Worm (Caenorhabditis elegans) whole organism, L2 larva: Measurements from ENCODE around the gene F45E1.1.

Experiments used
- C34F6.9 ChIP-seq: fragments of 150-350 bp; optimal IDR thresholded peaks from 2 replicates; lab custom pipeline; 2014; ENCODE audit warnings: missing biosample characterization, missing genetic modification characterization
- F13H6.1 ChIP-seq: sonication (generic microtip); optimal IDR thresholded peaks from 2 replicates; lab custom pipeline; 2016; ENCODE audit warnings: missing genetic modification characterization, missing compliant biosample characterization
- R02D3.7 ChIP-seq: fragments of 150-350 bp; optimal IDR thresholded peaks from 2 replicates; lab custom pipeline; 2014; ENCODE audit warnings: missing biosample characterization, missing genetic modification characterization
- Y55F3AM.14 ChIP-seq: fragments of 200-800 bp; sonication (Bioruptor generic); optimal IDR thresholded peaks from 2 replicates; lab custom pipeline; 2018; ENCODE audit warnings: mild to moderate bottlenecking, missing genetic modification characterization, missing compliant biosample characterization
- ZK546.5 ChIP-seq: sonication (generic microtip); optimal IDR thresholded peaks from 2 replicates; lab custom pipeline; 2017; ENCODE audit warnings: missing biosample characterization, missing genetic modification characterization
- alr-1 ChIP-seq: fragments of 150-350 bp; optimal IDR thresholded peaks from 2 replicates; lab custom pipeline; 2014; ENCODE audit warnings: missing biosample characterization, missing genetic modification characterization
- aly-2 ChIP-seq: fragments of 150-350 bp; optimal IDR thresholded peaks from 2 replicates; lab custom pipeline; 2014; ENCODE audit warnings: missing biosample characterization, missing genetic modification characterization
- ama-1 ChIP-seq: fragments of 150-350 bp; optimal IDR thresholded peaks from 2 replicates; lab custom pipeline; 2018; ENCODE audit warnings: inconsistent platforms
- blmp-1 ChIP-seq: sonication (generic microtip); optimal IDR thresholded peaks from 2 replicates; lab custom pipeline; 2017; ENCODE audit warnings: missing genetic modification characterization, mild to moderate bottlenecking, missing compliant biosample characterization, antibody characterized with exemption, moderate library complexity; ENCODE audit not compliant: insufficient read depth
- ceh-16 ChIP-seq: fragments of 150-350 bp; optimal IDR thresholded peaks from 2 replicates; lab custom pipeline; 2014; ENCODE audit warnings: missing biosample characterization, missing genetic modification characterization
- ceh-82 ChIP-seq: fragments of 150-350 bp; optimal IDR thresholded peaks from 2 replicates; lab custom pipeline; 2014; ENCODE audit warnings: missing biosample characterization, missing genetic modification characterization
- crh-2 ChIP-seq: sonication (generic microtip); optimal IDR thresholded peaks from 2 replicates; lab custom pipeline; 2017; ENCODE audit warnings: missing biosample characterization, missing genetic modification characterization
- dmd-4 ChIP-seq: sonication (generic microtip); optimal IDR thresholded peaks from 2 replicates; lab custom pipeline; 2017; ENCODE audit warnings: missing biosample characterization, missing genetic modification characterization
- egl-27 ChIP-seq: sonication (generic microtip); optimal IDR thresholded peaks from 3 replicates; lab custom pipeline; 2017; ENCODE audit warnings: missing biosample characterization, missing genetic modification reagents, missing genetic modification characterization
- elt-1 ChIP-seq: fragments of 150-350 bp; optimal IDR thresholded peaks from 2 replicates; lab custom pipeline; 2014; ENCODE audit warnings: missing biosample characterization, missing genetic modification characterization
- fos-1 ChIP-seq: fragments of 150-350 bp; optimal IDR thresholded peaks from 2 replicates; lab custom pipeline; 2014; ENCODE audit warnings: missing biosample characterization, missing genetic modification characterization
- gmeb-1 ChIP-seq: fragments of 150-350 bp; optimal IDR thresholded peaks from 2 replicates; lab custom pipeline; 2014; ENCODE audit warnings: missing biosample characterization, missing genetic modification characterization
- lin-11 ChIP-seq: fragments of 150-350 bp; sonication (generic microtip); optimal IDR thresholded peaks from 2 replicates; lab custom pipeline; 2014; ENCODE audit warnings: missing biosample characterization, missing genetic modification characterization, inconsistent platforms, mixed read lengths
- lin-13 ChIP-seq: fragments of 150-350 bp; optimal IDR thresholded peaks from 2 replicates; lab custom pipeline; 2014; ENCODE audit warnings: missing biosample characterization, missing genetic modification reagents, missing genetic modification characterization
- lin-39 ChIP-seq: fragments of 150-350 bp; optimal IDR thresholded peaks from 2 replicates; lab custom pipeline; 2014; ENCODE audit warnings: missing biosample characterization, missing genetic modification reagents, missing genetic modification characterization
- lsy-2 ChIP-seq, 2 experiments: fragments of 150-350 bp in 1 of 2; sonication (generic microtip) in 1 of 2; optimal IDR thresholded peaks; 2 replicates each; lab custom pipeline; 2014 to 2017; ENCODE audit warnings: missing biosample characterization in 2 of 2, missing genetic modification characterization in 2 of 2
- mab-5 ChIP-seq: fragments of 150-350 bp; optimal IDR thresholded peaks from 2 replicates; lab custom pipeline; 2014; ENCODE audit warnings: missing biosample characterization, missing genetic modification characterization
- mbf-1 ChIP-seq: sonication (generic microtip); optimal IDR thresholded peaks from 2 replicates; lab custom pipeline; 2017; ENCODE audit warnings: missing biosample characterization, missing genetic modification characterization
- mdl-1 ChIP-seq, 2 experiments: fragments of 150-350 bp in 1 of 2; sonication (generic microtip) in 1 of 2; optimal IDR thresholded peaks; 2 replicates each; lab custom pipeline; 2017; ENCODE audit warnings: missing biosample characterization in 2 of 2, missing genetic modification characterization in 2 of 2
- nhr-10 ChIP-seq: sonication (generic microtip); optimal IDR thresholded peaks from 2 replicates; lab custom pipeline; 2017; ENCODE audit warnings: missing biosample characterization, missing genetic modification characterization
- nhr-11 ChIP-seq: fragments of 150-350 bp; optimal IDR thresholded peaks from 2 replicates; lab custom pipeline; 2014; ENCODE audit warnings: missing biosample characterization, missing genetic modification characterization
- nhr-12 ChIP-seq: fragments of 150-350 bp; optimal IDR thresholded peaks from 2 replicates; lab custom pipeline; 2014; ENCODE audit warnings: missing biosample characterization, missing genetic modification characterization
- nhr-129 ChIP-seq: fragments of 150-350 bp; optimal IDR thresholded peaks from 2 replicates; lab custom pipeline; 2014; ENCODE audit warnings: missing biosample characterization, missing genetic modification characterization
- nhr-21 ChIP-seq: fragments of 150-350 bp; optimal IDR thresholded peaks from 2 replicates; lab custom pipeline; 2014; ENCODE audit warnings: missing biosample characterization, missing genetic modification characterization
- nhr-237 ChIP-seq: fragments of 150-350 bp; optimal IDR thresholded peaks from 2 replicates; lab custom pipeline; 2014; ENCODE audit warnings: missing biosample characterization, missing genetic modification characterization
- nhr-25 ChIP-seq: fragments of 150-350 bp; sonication (generic microtip); optimal IDR thresholded peaks from 3 replicates; lab custom pipeline; 2014; ENCODE audit warnings: missing biosample characterization, missing genetic modification characterization
- nhr-6 ChIP-seq: fragments of 150-350 bp; optimal IDR thresholded peaks from 2 replicates; lab custom pipeline; 2014; ENCODE audit warnings: missing biosample characterization, missing genetic modification characterization
- nhr-77 ChIP-seq: fragments of 150-350 bp; optimal IDR thresholded peaks from 2 replicates; lab custom pipeline; 2014; ENCODE audit warnings: missing biosample characterization, missing genetic modification characterization
- peb-1 ChIP-seq: fragments of 150-350 bp; optimal IDR thresholded peaks from 2 replicates; lab custom pipeline; 2014; ENCODE audit warnings: missing biosample characterization, missing genetic modification characterization
- sem-4 ChIP-seq: fragments of 150-350 bp; optimal IDR thresholded peaks from 2 replicates; lab custom pipeline; 2014; ENCODE audit warnings: missing biosample characterization, missing genetic modification reagents, missing genetic modification characterization
- skn-1 ChIP-seq: sonication (generic microtip); optimal IDR thresholded peaks from 2 replicates; lab custom pipeline; 2017; ENCODE audit warnings: missing biosample characterization, missing genetic modification characterization
- sma-3 ChIP-seq: sonication (generic microtip); optimal IDR thresholded peaks from 2 replicates; lab custom pipeline; 2016; ENCODE audit warnings: missing genetic modification reagents, missing genetic modification characterization, missing compliant biosample characterization
- sma-9 ChIP-seq, 2 experiments: fragments of 150-350 bp in 1 of 2; sonication (generic microtip) in 1 of 2; optimal IDR thresholded peaks; 2 replicates each; lab custom pipeline; 2014 to 2016; ENCODE audit warnings: missing genetic modification characterization in 2 of 2, mild to moderate bottlenecking in 1 of 2, missing biosample characterization in 1 of 2, missing compliant biosample characterization in 1 of 2, missing genetic modification reagents in 1 of 2, moderate library complexity in 1 of 2
- snpc-4 ChIP-seq: fragments of 150-350 bp; optimal IDR thresholded peaks from 2 replicates; lab custom pipeline; 2014; ENCODE audit warnings: missing biosample characterization, missing genetic modification characterization
- unc-39 ChIP-seq: fragments of 150-350 bp; optimal IDR thresholded peaks from 2 replicates; lab custom pipeline; 2014; ENCODE audit warnings: missing biosample characterization, missing genetic modification characterization
- unc-55 ChIP-seq: fragments of 150-350 bp; sonication (generic microtip); optimal IDR thresholded peaks from 3 replicates; lab custom pipeline; 2014; ENCODE audit warnings: missing biosample characterization, missing genetic modification reagents, missing genetic modification characterization
- unc-62 ChIP-seq: fragments of 150-350 bp; optimal IDR thresholded peaks from 2 replicates; lab custom pipeline; 2014; ENCODE audit warnings: missing biosample characterization, missing genetic modification reagents, missing genetic modification characterization
- zag-1 ChIP-seq: fragments of 150-350 bp; optimal IDR thresholded peaks from 2 replicates; lab custom pipeline; 2014; ENCODE audit warnings: missing biosample characterization, missing genetic modification characterization
- ztf-1 ChIP-seq: fragments of 200-800 bp; sonication (Bioruptor generic); conservative IDR thresholded peaks from 2 replicates; pipeline ENCODE4 v1.3.6; 2022; ENCODE audit warnings: missing genetic modification characterization, missing compliant biosample characterization
- ztf-11 ChIP-seq: sonication (generic microtip); optimal IDR thresholded peaks from 2 replicates; lab custom pipeline; 2017; ENCODE audit warnings: missing biosample characterization, missing genetic modification characterization
- ztf-4 ChIP-seq: fragments of 150-350 bp; optimal IDR thresholded peaks from 2 replicates; lab custom pipeline; 2014; ENCODE audit warnings: missing biosample characterization, missing genetic modification characterization

Gene F45E1.1

DNA sequence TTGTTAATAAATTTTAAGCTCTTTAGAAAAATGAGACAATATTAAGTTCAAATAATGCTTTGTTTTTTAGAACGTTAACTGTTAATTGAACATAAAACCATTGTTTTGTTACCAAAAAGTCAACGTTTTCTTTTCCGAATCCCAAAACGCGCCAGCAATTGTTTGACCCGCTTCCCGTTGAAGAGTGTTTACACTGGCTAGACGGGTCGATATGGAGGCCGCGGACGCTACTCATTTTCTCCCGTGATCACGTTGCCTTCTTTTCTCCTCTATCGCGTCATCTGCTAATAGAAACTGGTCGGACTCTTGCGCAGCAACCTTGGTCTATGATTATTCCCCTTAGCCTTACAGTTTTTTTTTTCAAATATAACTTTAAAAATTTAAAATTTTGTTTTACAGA is 25.6 kb downstream of the F45E1.1 start, which contains the start of gene C34D10.1 (continued):
- TF ChIP-seq ceh-16 (tag; lab: Kevin White, UChicago) (no peak), F13H6.1 (tag; lab: Kevin White, UChicago) (peak; percentile 61), ama-1 (lab: Kevin White, UChicago) (peak; percentile 22), ZK546.5 (tag; lab: Kevin White, UChicago) (no peak), alr-1 (tag; lab: Kevin White, UChicago) (no peak), nhr-21 (tag; lab: Kevin White, UChicago) (peak; percentile 57), unc-62 (GFP tag; lab: Kevin White, UChicago) (no peak)

DNA sequence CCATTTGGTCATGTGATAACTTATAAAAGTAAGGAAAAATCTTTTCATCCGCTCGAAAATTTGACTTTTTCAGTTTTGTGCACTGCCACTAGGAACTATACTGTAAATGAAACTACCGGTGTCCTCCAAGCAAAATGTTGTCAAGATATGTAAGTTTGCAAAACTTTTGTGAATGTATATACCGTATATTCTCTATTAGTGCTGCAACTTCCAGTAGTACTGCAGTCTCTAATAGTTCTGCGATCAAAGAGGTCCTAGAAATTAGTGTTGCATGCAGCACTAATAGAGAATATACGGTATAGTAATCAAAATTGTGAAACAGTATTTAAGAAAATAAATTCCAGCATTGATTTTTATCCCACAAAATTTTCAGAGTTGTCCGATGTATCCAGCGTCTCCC is 26.6 kb downstream of the F45E1.1 start:
- TF ChIP-seq nhr-237 (tag; lab: Kevin White, UChicago) (no peak), nhr-12 (tag; lab: Kevin White, UChicago) (no peak), fos-1 (no peak), nhr-77 (tag; lab: Kevin White, UChicago) (no peak), ceh-82 (tag; lab: Kevin White, UChicago) (no peak), nhr-21 (tag; lab: Kevin White, UChicago) (no peak)
- TF ChIP-seq, all 48 proteins: peak for 0

DNA sequence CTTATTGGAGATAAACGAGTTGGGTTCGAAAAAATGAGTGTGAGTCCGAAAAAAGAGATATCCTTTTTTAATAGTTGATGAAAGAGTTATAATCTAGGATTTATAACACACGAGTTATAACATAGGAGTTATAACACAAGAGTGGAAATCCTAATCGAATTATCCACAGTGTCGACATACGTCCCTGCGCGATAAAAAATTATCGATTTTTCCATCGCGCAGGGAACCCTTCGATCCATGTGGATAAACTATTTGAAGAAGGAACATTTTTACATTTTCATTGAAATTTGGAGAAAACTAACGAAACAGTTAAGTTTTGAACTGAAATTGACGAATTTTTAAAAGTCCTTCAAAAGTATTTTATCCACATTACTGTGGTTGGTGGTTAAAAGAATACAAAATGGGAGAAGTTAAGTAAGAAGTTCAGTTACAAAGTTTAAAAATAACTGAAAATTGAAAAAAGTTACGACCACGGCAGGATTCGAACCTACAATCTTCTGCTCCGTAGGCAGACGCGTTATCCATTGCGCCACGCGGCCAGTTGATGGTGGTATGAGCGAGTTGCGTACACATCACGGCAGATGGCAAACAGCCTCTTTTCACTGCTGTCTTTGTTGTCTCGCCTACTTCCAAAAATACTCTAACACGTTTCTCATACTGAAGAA is 32.9 kb downstream of the F45E1.1 start:
- TF ChIP-seq ceh-16 (tag; lab: Kevin White, UChicago) (peak; percentile 95), nhr-237 (tag; lab: Kevin White, UChicago) (peak; percentile 97), unc-55 (GFP tag; lab: Kevin White, UChicago) (peak; percentile 99), lin-11 (tag; lab: Kevin White, UChicago) (peak; percentile 86), nhr-12 (tag; lab: Kevin White, UChicago) (peak; percentile 66), lin-13 (GFP tag; lab: Kevin White, UChicago) (peak; percentile 98), crh-2 (tag; lab: Kevin White, UChicago) (peak; percentile 100), lsy-2 (tag; optimal IDR thresholded peaks at IDR 0.05; lab: Kevin White, UChicago) (peak; percentile 95 to 97), sem-4 (tag; lab: Kevin White, UChicago) (peak; percentile 98), elt-1 (tag; lab: Kevin White, UChicago) (no peak), C34F6.9 (tag; lab: Kevin White, UChicago) (peak; percentile 97), mbf-1 (tag; lab: Kevin White, UChicago) (peak; percentile 81), alr-1 (tag; lab: Kevin White, UChicago) (no peak), ztf-11 (peak; percentile 83), nhr-11 (tag; lab: Kevin White, UChicago) (peak; percentile 55), zag-1 (peak; percentile 99), ceh-82 (tag; lab: Kevin White, UChicago) (peak; percentile 97), F13H6.1 (tag; lab: Kevin White, UChicago) (peak; percentile 99), ztf-4 (tag; lab: Kevin White, UChicago) (peak; percentile 99), unc-39 (no peak), Y55F3AM.14 (GFP tag; lab: Kevin White, UChicago) (peak; percentile 96), gmeb-1 (tag; lab: Kevin White, UChicago) (peak; percentile 94), mab-5 (tag; lab: Kevin White, UChicago) (peak; percentile 99), fos-1 (peak; percentile 98), ztf-1 (GFP tag; lab: Robert Waterston, UW) (peak; percentile 80; the same call in 1 of the 2 replicates), sma-3 (GFP tag; lab: Kevin White, UChicago) (peak; percentile 99), nhr-25 (tag; lab: Kevin White, UChicago) (peak; percentile 99), sma-9 (GFP tag; optimal IDR thresholded peaks at IDR 0.05; lab: Kevin White, UChicago) (peak; percentile 98), sma-9 (tag; optimal IDR thresholded peaks at IDR 0.05; lab: Kevin White, UChicago) (no peak), nhr-77 (tag; lab: Kevin White, UChicago) (peak; percentile 96), snpc-4 (tag; lab: Kevin White, UChicago) (peak; percentile 88), peb-1 (tag; lab: Kevin White, UChicago) (no peak), nhr-129 (tag; lab: Kevin White, UChicago) (peak; percentile 100), lin-39 (tag; lab: Kevin White, UChicago) (peak; percentile 98), unc-62 (GFP tag; lab: Kevin White, UChicago) (peak; percentile 97), blmp-1 (tag; lab: Kevin White, UChicago) (peak; percentile 72), ZK546.5 (tag; lab: Kevin White, UChicago) (peak; percentile 72), egl-27 (tag; lab: Kevin White, UChicago) (peak; percentile 99), aly-2 (tag; lab: Kevin White, UChicago) (no peak), R02D3.7 (peak; percentile 78), ama-1 (lab: Kevin White, UChicago) (peak; percentile 84), dmd-4 (tag; lab: Kevin White, UChicago) (peak; percentile 80), nhr-6 (tag; lab: Kevin White, UChicago) (peak; percentile 100), mdl-1 (tag; optimal IDR thresholded peaks at IDR 0.05; lab: Kevin White, UChicago) (peak; percentile 94 to 96), nhr-21 (tag; lab: Kevin White, UChicago) (peak; percentile 100), nhr-10 (tag; lab: Kevin White, UChicago) (peak; percentile 99), skn-1 (tag; lab: Kevin White, UChicago) (peak; percentile 95)
